Worm (Caenorhabditis elegans) whole organism, midembryonic: ENCODE results near the gene F40G9.9.

Experiments used
- T22C8.4 ChIP-seq: fragments of 200-800 bp; sonication (Bioruptor generic); IDR thresholded peaks from 2 replicates; pipeline ENCODE4 v1.3.6; 2022; ENCODE audit warnings: missing genetic modification characterization, missing compliant biosample characterization
- cog-1 ChIP-seq: sonication (generic microtip); optimal IDR thresholded peaks from 2 replicates; lab custom pipeline; 2016; ENCODE audit warnings: missing genetic modification characterization, missing compliant biosample characterization
- flt-1 ChIP-seq: fragments of 200-800 bp; sonication (Bioruptor generic); IDR thresholded peaks from 2 replicates; pipeline ENCODE4 v1.3.6; 2022; ENCODE audit warnings: missing genetic modification characterization, missing compliant biosample characterization
- klf-2 ChIP-seq: fragments of 200-800 bp; sonication (Bioruptor generic); conservative IDR thresholded peaks from 2 replicates; pipeline ENCODE4 v1.3.6; 2022; ENCODE audit warnings: missing genetic modification reagents, missing genetic modification characterization, missing compliant biosample characterization
- med-1 ChIP-seq: sonication (generic microtip); optimal IDR thresholded peaks from 2 replicates; lab custom pipeline; 2017; ENCODE audit warnings: missing genetic modification characterization, mild to moderate bottlenecking, missing compliant biosample characterization, antibody characterized with exemption, missing genetic modification reagents; ENCODE audit not compliant: insufficient read depth
- ref-1 ChIP-seq: fragments of 200-800 bp; sonication (Bioruptor generic); conservative IDR thresholded peaks from 2 replicates; pipeline ENCODE4 v1.3.6; 2022; ENCODE audit warnings: missing genetic modification reagents, missing genetic modification characterization, missing compliant biosample characterization
- tab-1 ChIP-seq: fragments of 200-800 bp; sonication (Bioruptor generic); IDR thresholded peaks from 2 replicates; pipeline ENCODE4 v1.3.6; 2022; ENCODE audit warnings: missing genetic modification characterization, missing compliant biosample characterization
- ztf-23 ChIP-seq: fragments of 200-800 bp; sonication (Bioruptor generic); IDR thresholded peaks from 2 replicates; pipeline ENCODE4 v1.3.6; 2022; ENCODE audit warnings: missing genetic modification reagents, missing genetic modification characterization, missing compliant biosample characterization
- ztf-29 ChIP-seq: fragments of 200-800 bp; sonication (Bioruptor generic); IDR thresholded peaks from 2 replicates; pipeline ENCODE4 v1.3.6; 2022; ENCODE audit warnings: missing genetic modification reagents, missing genetic modification characterization, missing compliant biosample characterization

Gene F40G9.9

DNA sequence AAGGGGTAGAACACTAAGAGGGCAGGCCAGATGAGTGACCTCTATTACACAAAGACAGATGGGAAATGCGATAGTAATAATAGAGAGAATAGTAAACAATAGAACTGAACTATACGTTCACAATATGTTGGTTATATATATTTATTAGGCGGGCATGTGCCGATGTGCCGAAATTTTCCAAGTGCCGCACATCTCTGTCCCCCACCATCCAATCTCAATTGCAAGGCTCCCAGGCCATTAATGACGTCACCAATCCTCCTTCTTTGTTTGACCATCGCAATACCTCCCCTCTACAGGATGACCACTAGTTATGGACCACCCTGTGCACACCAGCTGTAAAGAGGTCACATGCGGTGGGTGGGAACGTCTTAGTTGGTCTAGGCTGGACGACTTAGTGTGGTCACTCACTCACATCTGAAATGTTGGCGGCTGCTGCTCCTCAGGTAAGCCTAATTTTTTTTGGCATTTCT, 7.6 kb upstream of the F40G9.9 start, which contains the start of gene F40G9.6:
F40G9.6 (plus strand) TSS at position 420 of the 470 bp plus-strand sequence.
- no peak for TF ChIP-seq ref-1 (GFP tag; lab: Robert Waterston, UW)
- TF ChIP-seq T22C8.4 (GFP tag; lab: Robert Waterston, UW), result no peak
- TF ChIP-seq cog-1 (tag; lab: Kevin White, UChicago), result no peak
- no peak for TF ChIP-seq ztf-29 (GFP tag; lab: Robert Waterston, UW)
- TF ChIP-seq med-1 (GFP tag; lab: Kevin White, UChicago), result no peak
- no peak for TF ChIP-seq klf-2
- no peak for TF ChIP-seq ztf-23 (GFP tag; lab: Robert Waterston, UW)

DNA sequence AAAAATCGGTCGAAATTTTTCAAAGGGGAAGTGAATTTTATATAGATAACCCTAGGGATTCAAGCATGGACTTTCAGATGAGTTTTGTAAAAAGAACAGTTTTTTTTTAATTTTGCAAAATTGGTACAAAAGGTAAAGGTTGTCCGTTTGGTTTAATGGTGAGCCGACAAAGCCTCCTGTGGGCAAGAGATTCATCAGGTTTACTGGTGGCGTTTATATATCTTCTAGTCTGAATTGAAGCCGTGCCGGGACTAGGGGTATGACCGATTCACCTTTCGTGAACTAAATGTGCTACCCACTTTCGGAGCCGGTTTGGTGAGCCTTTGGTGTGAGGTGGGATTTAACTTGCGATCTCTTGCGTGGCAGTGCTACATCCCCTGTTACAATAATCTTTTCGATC, 6.6 kb upstream of the F40G9.9 start:
- no peak for TF ChIP-seq ref-1 (GFP tag; lab: Robert Waterston, UW)
- TF ChIP-seq T22C8.4 (GFP tag; lab: Robert Waterston, UW), result no peak
- TF ChIP-seq ztf-23 (GFP tag; lab: Robert Waterston, UW), result no peak
- no peak for TF ChIP-seq tab-1 (GFP tag; lab: Robert Waterston, UW)
- no peak for TF ChIP-seq ztf-29 (GFP tag; lab: Robert Waterston, UW)
- TF ChIP-seq klf-2, result no peak

ce11 chrIII:177715-178114, 6.2 kb upstream of the F40G9.9 start, which contains the start of gene F40G9.14:
F40G9.14 (minus strand) TSS chrIII:177815.
- no peak for TF ChIP-seq tab-1 (GFP tag; lab: Robert Waterston, UW)
- TF ChIP-seq ztf-29 (GFP tag; lab: Robert Waterston, UW), result no peak
- no peak for TF ChIP-seq ref-1 (GFP tag; lab: Robert Waterston, UW)
- TF ChIP-seq T22C8.4 (GFP tag; lab: Robert Waterston, UW), result no peak

ce11 chrIII:175733-176132, 4.2 kb upstream of the F40G9.9 start, which contains the start of gene clec-148:
clec-148 (minus strand) TSS chrIII:175833.
- no peak for TF ChIP-seq T22C8.4 (GFP tag; lab: Robert Waterston, UW)

DNA sequence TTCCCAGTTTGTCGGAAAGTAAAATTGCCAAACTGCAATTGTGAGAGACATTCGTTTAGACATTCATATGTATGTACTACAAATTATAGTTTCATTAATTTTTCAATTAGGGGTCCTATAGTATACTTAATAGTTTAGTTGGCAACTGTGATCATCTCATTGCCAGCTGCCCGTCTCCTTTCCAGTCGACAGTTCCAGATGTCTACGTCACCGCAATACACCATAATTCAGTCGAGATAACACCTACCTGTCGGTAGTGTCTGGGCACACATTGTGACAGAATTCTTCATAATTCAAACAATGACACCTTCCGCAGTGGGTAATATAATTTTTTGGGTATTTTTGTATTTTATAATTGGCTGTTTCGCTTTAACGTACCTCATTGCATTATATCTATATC, 2.0 kb upstream of the F40G9.9 start, which contains the start of gene F40G9.19:
F40G9.19 (plus strand) TSS at position 301 of the 400 bp plus-strand sequence.
- TF ChIP-seq tab-1 (GFP tag; lab: Robert Waterston, UW) (no peak), cog-1 (tag; lab: Kevin White, UChicago) (no peak), med-1 (GFP tag; lab: Kevin White, UChicago) (no peak), ztf-29 (GFP tag; lab: Robert Waterston, UW) (no peak), ref-1 (GFP tag; lab: Robert Waterston, UW) (no peak), T22C8.4 (GFP tag; lab: Robert Waterston, UW) (no peak), klf-2 (no peak), ztf-23 (GFP tag; lab: Robert Waterston, UW) (no peak), flt-1 (no peak)

DNA sequence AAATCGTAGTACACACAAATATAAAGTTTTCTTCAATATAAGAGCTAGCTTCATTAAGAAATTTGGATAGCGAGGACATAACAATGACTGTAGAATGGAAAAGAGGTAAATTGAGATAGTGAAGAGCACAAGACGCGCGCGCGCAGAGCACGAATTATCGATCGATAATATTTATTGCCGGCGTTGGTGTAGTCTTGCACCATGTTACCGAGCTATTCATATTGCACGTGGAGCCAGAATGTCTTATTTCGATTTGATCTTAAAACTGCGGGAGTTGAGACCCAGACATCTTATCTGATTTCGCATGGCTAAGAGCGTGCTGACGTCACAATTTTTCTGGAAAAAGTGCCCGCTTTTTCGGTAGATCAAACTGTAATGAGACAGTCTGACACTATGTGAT, 2.0 kb downstream of the F40G9.9 start, which contains the start of gene F40G9.18:
F40G9.18 (minus strand) TSS at position 101 of the 400 bp plus-strand sequence.
- no peak for TF ChIP-seq cog-1 (tag; lab: Kevin White, UChicago)
- no peak for TF ChIP-seq klf-2
- no peak for TF ChIP-seq ref-1 (GFP tag; lab: Robert Waterston, UW)
- TF ChIP-seq T22C8.4 (GFP tag; lab: Robert Waterston, UW), result no peak
- TF ChIP-seq flt-1, result no peak
- no peak for TF ChIP-seq ztf-29 (GFP tag; lab: Robert Waterston, UW)
- no peak for TF ChIP-seq ztf-23 (GFP tag; lab: Robert Waterston, UW)
- TF ChIP-seq tab-1 (GFP tag; lab: Robert Waterston, UW), result no peak
- no peak for TF ChIP-seq med-1 (GFP tag; lab: Kevin White, UChicago)

- no peak for TF ChIP-seq ref-1 (GFP tag; lab: Robert Waterston, UW)
- no peak for TF ChIP-seq klf-2
- TF ChIP-seq ztf-23 (GFP tag; lab: Robert Waterston, UW), result no peak
- TF ChIP-seq flt-1, result no peak
- TF ChIP-seq med-1 (GFP tag; lab: Kevin White, UChicago), result no peak
- TF ChIP-seq tab-1 (GFP tag; lab: Robert Waterston, UW), result no peak
- TF ChIP-seq cog-1 (tag; lab: Kevin White, UChicago), result no peak
- no peak for TF ChIP-seq T22C8.4 (GFP tag; lab: Robert Waterston, UW)
- no peak for TF ChIP-seq ztf-29 (GFP tag; lab: Robert Waterston, UW)
These were observed 6.1 kb downstream of the F40G9.9 start, which contains the start of gene F40G9.7 for ce11 chrIII:165390-165789. F40G9.7 (plus strand) TSS chrIII:165690.

DNA sequence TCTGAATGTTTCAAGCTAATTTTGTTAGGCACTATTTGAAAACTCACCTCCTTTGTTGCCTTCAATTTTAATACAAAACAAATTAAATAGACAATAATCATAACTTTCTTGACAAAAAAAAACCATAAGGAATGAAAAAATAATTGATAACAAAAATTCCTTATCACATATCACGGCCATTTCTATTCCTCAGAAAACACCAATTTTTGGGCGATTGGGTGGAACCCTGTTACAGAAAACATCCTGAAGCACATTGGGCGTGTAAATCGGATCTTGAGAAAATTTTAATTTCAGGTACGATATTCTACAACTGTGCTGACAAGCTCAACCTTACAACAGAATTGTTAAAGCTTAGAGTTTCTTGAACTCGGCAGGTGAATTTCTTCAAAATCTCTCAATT, 6.7 kb downstream of the F40G9.9 start, which contains the start of gene F40G9.8:
F40G9.8 (minus strand) TSS at position 101 of the 400 bp plus-strand sequence.
- TF ChIP-seq ztf-29 (GFP tag; lab: Robert Waterston, UW) (no peak), cog-1 (tag; lab: Kevin White, UChicago) (no peak), ztf-23 (GFP tag; lab: Robert Waterston, UW) (no peak), klf-2 (no peak), flt-1 (no peak), T22C8.4 (GFP tag; lab: Robert Waterston, UW) (no peak), tab-1 (GFP tag; lab: Robert Waterston, UW) (no peak), med-1 (GFP tag; lab: Kevin White, UChicago) (no peak), ref-1 (GFP tag; lab: Robert Waterston, UW) (no peak)

ce11 chrIII:159665-160064, 11.9 kb downstream of the F40G9.9 start:
- TF ChIP-seq tab-1 (GFP tag; lab: Robert Waterston, UW), result no peak

DNA sequence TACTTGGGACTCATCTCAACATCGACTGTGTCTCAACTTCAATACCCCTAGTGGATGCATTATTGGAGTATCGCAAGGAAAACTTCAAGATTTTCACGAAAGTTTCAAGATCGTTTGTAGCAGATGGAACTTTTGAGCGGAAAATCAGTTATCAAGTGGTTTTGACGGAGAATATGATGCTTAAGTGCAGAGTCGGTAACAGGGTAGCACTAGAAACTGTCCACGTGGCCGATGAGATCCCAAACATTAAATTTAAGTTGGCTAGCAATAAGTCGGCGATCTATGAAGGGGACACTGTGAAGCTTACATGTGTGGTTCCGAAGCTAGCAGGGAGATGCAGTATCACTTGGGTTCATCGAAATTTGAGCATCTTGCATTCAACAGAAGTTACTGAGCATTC, 12.4 kb downstream of the F40G9.9 start:
- TF ChIP-seq klf-2, result no peak
- TF ChIP-seq med-1 (GFP tag; lab: Kevin White, UChicago), result no peak
- TF ChIP-seq T22C8.4 (GFP tag; lab: Robert Waterston, UW), result no peak
